Worm (Caenorhabditis elegans): Measurements from ENCODE around the gene C18F10.7.

- TF ChIP-seq nhr-90 (tag; optimal IDR thresholded peaks at IDR 0.05), result no peak
- TF ChIP-seq unc-130 (GFP tag; optimal IDR thresholded peaks at IDR 0.05), result no peak
- no peak for TF ChIP-seq ceh-91 (GFP tag; IDR thresholded peaks at IDR 0.05)
- TF ChIP-seq F33H1.4 (GFP tag; IDR thresholded peaks at IDR 0.05), result no peak
- TF ChIP-seq unc-62 (GFP tag; optimal IDR thresholded peaks at IDR 0.05), result no peak
- TF ChIP-seq lag-1 (GFP tag; IDR thresholded peaks at IDR 0.05), result no peak
- no peak for TF ChIP-seq pha-4 (tag; optimal IDR thresholded peaks at IDR 0.05)
These were observed 46.0 kb upstream of the C18F10.7 start, which contains the start of gene C56G2.5 for ce11 chrIII:6324139-6324538.

Measured in whole organism, young adult.